Worm (Caenorhabditis elegans) whole organism, L4 larva: ENCODE results near the gene C18D11.1.

Source experiments
- Y75B8A.6 ChIP-seq: fragments of 200-800 bp; sonication (Bioruptor generic); IDR thresholded peaks from 2 replicates; pipeline ENCODE4 v1.3.6; 2022; ENCODE audit warnings: missing genetic modification reagents, missing genetic modification characterization, missing compliant biosample characterization
- ama-1 ChIP-seq: fragments of 150-350 bp; optimal IDR thresholded peaks from 2 replicates; lab custom pipeline; 2014; ENCODE audit warnings: inconsistent platforms, mixed read lengths
- gei-8 ChIP-seq: fragments of 200-800 bp; sonication (Bioruptor generic); optimal IDR thresholded peaks from 2 replicates; lab custom pipeline; 2018; ENCODE audit warnings: mild to moderate bottlenecking, missing genetic modification characterization, missing compliant biosample characterization
- lim-7 ChIP-seq: fragments of 200-800 bp; sonication (Bioruptor generic); IDR thresholded peaks from 2 replicates; pipeline ENCODE4 v1.3.6; 2022; ENCODE audit warnings: missing genetic modification characterization, missing compliant biosample characterization
- mdl-1 ChIP-seq, 2 experiments: fragments of 150-350 bp in 1 of 2; sonication (generic microtip) in 1 of 2; optimal IDR thresholded peaks; 2 replicates each; lab custom pipeline; 2014 to 2017; ENCODE audit warnings: missing biosample characterization in 2 of 2, missing genetic modification characterization in 2 of 2
- nhr-77 ChIP-seq: fragments of 150-350 bp; optimal IDR thresholded peaks from 2 replicates; lab custom pipeline; 2014; ENCODE audit warnings: missing biosample characterization, missing genetic modification characterization
- vab-7 ChIP-seq: fragments of 200-800 bp; sonication (Bioruptor generic); IDR thresholded peaks from 2 replicates; pipeline ENCODE4 v1.3.6; 2022; ENCODE audit warnings: missing genetic modification reagents, missing genetic modification characterization, missing compliant biosample characterization
- ztf-11 ChIP-seq: fragments of 150-350 bp; optimal IDR thresholded peaks from 2 replicates; lab custom pipeline; 2014; ENCODE audit warnings: missing biosample characterization, missing genetic modification characterization

- no peak for TF ChIP-seq mdl-1 (tag; optimal IDR thresholded peaks at IDR 0.05; lab: Kevin White, UChicago)
- no peak for TF ChIP-seq ama-1 (lab: Kevin White, UChicago)
- no peak for TF ChIP-seq Y75B8A.6
- no peak for TF ChIP-seq lim-7 (GFP tag; lab: Robert Waterston, UW)
- TF ChIP-seq nhr-77: no peak
- TF ChIP-seq vab-7: no peak
- TF ChIP-seq gei-8 (GFP tag; lab: Kevin White, UChicago): no peak
- no peak for TF ChIP-seq ztf-11 (tag; lab: Kevin White, UChicago)
Observed at ce11 chrIII:11829062-11829461, 12.7 kb downstream of the C18D11.1 start.
